Worm (Caenorhabditis elegans) whole organism, L3 larva: ENCODE measurements around the gene hpo-6.

Source experiments
- ZK546.5 ChIP-seq: sonication (generic microtip); optimal IDR thresholded peaks from 2 replicates; lab custom pipeline; 2017; ENCODE audit warnings: missing biosample characterization, missing genetic modification characterization
- aly-2 ChIP-seq: fragments of 150-350 bp; optimal IDR thresholded peaks from 2 replicates; lab custom pipeline; 2014; ENCODE audit warnings: missing biosample characterization, missing genetic modification characterization
- ama-1 ChIP-seq: fragments of 150-350 bp; optimal IDR thresholded peaks from 2 replicates; lab custom pipeline; 2018
- ceh-16 ChIP-seq: sonication (generic microtip); optimal IDR thresholded peaks from 2 replicates; lab custom pipeline; 2017; ENCODE audit warnings: missing biosample characterization, missing genetic modification characterization
- ceh-82 ChIP-seq: fragments of 150-350 bp; optimal IDR thresholded peaks from 2 replicates; lab custom pipeline; 2014; ENCODE audit warnings: missing biosample characterization, missing genetic modification characterization
- ceh-9 ChIP-seq: sonication (generic microtip); optimal IDR thresholded peaks from 2 replicates; lab custom pipeline; 2018; ENCODE audit warnings: missing biosample characterization, missing genetic modification characterization
- daf-12 ChIP-seq: fragments of 150-350 bp; optimal IDR thresholded peaks from 2 replicates; lab custom pipeline; 2014; ENCODE audit warnings: missing biosample characterization, missing genetic modification reagents, missing genetic modification characterization
- egl-5 ChIP-seq: fragments of 150-350 bp; optimal IDR thresholded peaks from 2 replicates; lab custom pipeline; 2017; ENCODE audit warnings: missing biosample characterization, missing genetic modification reagents, missing genetic modification characterization, inconsistent platforms
- elt-1 ChIP-seq: fragments of 150-350 bp; optimal IDR thresholded peaks from 2 replicates; lab custom pipeline; 2014; ENCODE audit warnings: missing biosample characterization, missing genetic modification characterization
- elt-2 ChIP-seq: sonication (generic microtip); optimal IDR thresholded peaks from 2 replicates; lab custom pipeline; 2016; ENCODE audit warnings: missing genetic modification reagents, mild to moderate bottlenecking, missing genetic modification characterization, missing compliant biosample characterization
- elt-3 ChIP-seq, 3 experiments: fragments of 150-350 bp in 1 of 3; sonication (generic microtip) in 2 of 3; optimal IDR thresholded peaks; 2 replicates in 2 of 3; 4 replicates in 1 of 3; lab custom pipeline; 2014 to 2017; ENCODE audit warnings: missing biosample characterization in 3 of 3, missing genetic modification characterization in 3 of 3
- fkh-10 ChIP-seq: sonication (generic microtip); optimal IDR thresholded peaks from 2 replicates; lab custom pipeline; 2017; ENCODE audit warnings: missing biosample characterization, missing genetic modification reagents, missing genetic modification characterization
- fkh-2 ChIP-seq: fragments of 150-350 bp; optimal IDR thresholded peaks from 2 replicates; lab custom pipeline; 2014; ENCODE audit warnings: missing biosample characterization, missing genetic modification reagents, missing genetic modification characterization
- fos-1 ChIP-seq: fragments of 150-350 bp; optimal IDR thresholded peaks from 2 replicates; lab custom pipeline; 2014; ENCODE audit warnings: missing biosample characterization, missing genetic modification characterization
- jun-1 ChIP-seq: fragments of 150-350 bp; optimal IDR thresholded peaks from 2 replicates; lab custom pipeline; 2014; ENCODE audit warnings: missing biosample characterization, missing genetic modification reagents, missing genetic modification characterization
- lin-15B ChIP-seq: fragments of 150-350 bp; optimal IDR thresholded peaks from 2 replicates; lab custom pipeline; 2014; ENCODE audit warnings: missing biosample characterization, missing genetic modification characterization
- lsy-12 ChIP-seq: sonication (generic microtip); optimal IDR thresholded peaks from 2 replicates; lab custom pipeline; 2016; ENCODE audit warnings: mild to moderate bottlenecking, missing genetic modification characterization, missing compliant biosample characterization
- mdl-1 ChIP-seq: fragments of 150-350 bp; optimal IDR thresholded peaks from 2 replicates; lab custom pipeline; 2014; ENCODE audit warnings: missing biosample characterization, missing genetic modification characterization
- nhr-11 ChIP-seq: fragments of 150-350 bp; optimal IDR thresholded peaks from 2 replicates; lab custom pipeline; 2014; ENCODE audit warnings: missing biosample characterization, missing genetic modification characterization
- nhr-12 ChIP-seq: fragments of 150-350 bp; optimal IDR thresholded peaks from 2 replicates; lab custom pipeline; 2014; ENCODE audit warnings: missing biosample characterization, missing genetic modification characterization
- nhr-23 ChIP-seq: fragments of 150-350 bp; optimal IDR thresholded peaks from 2 replicates; lab custom pipeline; 2014; ENCODE audit warnings: missing biosample characterization, missing genetic modification reagents, missing genetic modification characterization
- nhr-28 ChIP-seq: fragments of 150-350 bp; optimal IDR thresholded peaks from 2 replicates; lab custom pipeline; 2014; ENCODE audit warnings: missing biosample characterization, missing genetic modification characterization
- nhr-76 ChIP-seq: fragments of 150-350 bp; sonication (generic microtip); optimal IDR thresholded peaks from 5 replicates; lab custom pipeline; 2014; ENCODE audit warnings: missing biosample characterization, missing genetic modification characterization
- pha-4 ChIP-seq: fragments of 150-350 bp; optimal IDR thresholded peaks from 2 replicates; lab custom pipeline; 2014; ENCODE audit warnings: missing biosample characterization, missing genetic modification reagents, missing genetic modification characterization
- pqm-1 ChIP-seq: fragments of 150-350 bp; optimal IDR thresholded peaks from 2 replicates; lab custom pipeline; 2017; ENCODE audit warnings: missing biosample characterization, missing genetic modification characterization, inconsistent platforms
- sea-2 ChIP-seq: fragments of 150-350 bp; sonication (generic microtip); optimal IDR thresholded peaks from 4 replicates; lab custom pipeline; 2014; ENCODE audit warnings: missing biosample characterization, missing genetic modification reagents, missing genetic modification characterization
- skn-1 ChIP-seq: fragments of 150-350 bp; optimal IDR thresholded peaks from 2 replicates; lab custom pipeline; 2014; ENCODE audit warnings: missing biosample characterization, missing genetic modification characterization
- snpc-4 ChIP-seq: fragments of 150-350 bp; optimal IDR thresholded peaks from 2 replicates; lab custom pipeline; 2014; ENCODE audit warnings: missing biosample characterization, missing genetic modification characterization
- tbx-2 ChIP-seq: sonication (generic microtip); optimal IDR thresholded peaks from 2 replicates; lab custom pipeline; 2016; ENCODE audit warnings: mild to moderate bottlenecking, missing genetic modification characterization, missing compliant biosample characterization
- unc-62 ChIP-seq: fragments of 150-350 bp; sonication (generic microtip); optimal IDR thresholded peaks from 4 replicates; lab custom pipeline; 2014; ENCODE audit warnings: missing biosample characterization, missing genetic modification reagents, missing genetic modification characterization
- zag-1 ChIP-seq: fragments of 150-350 bp; optimal IDR thresholded peaks from 2 replicates; lab custom pipeline; 2014; ENCODE audit warnings: missing biosample characterization, missing genetic modification characterization
- ztf-11 ChIP-seq: fragments of 150-350 bp; optimal IDR thresholded peaks from 2 replicates; lab custom pipeline; 2014; ENCODE audit warnings: missing biosample characterization, missing genetic modification characterization

The hpo-6 gene

ce11 chrIV:1550131-1550530, 11.9 kb upstream of the hpo-6 start, which contains the start of gene C34H4.5:
TSS of gene C34H4.5 (minus strand) at chrIV:1550231.
- TF ChIP-seq ztf-11: no peak
- no peak for TF ChIP-seq fos-1
- no peak for TF ChIP-seq ama-1
- TF ChIP-seq nhr-12 (tag; lab: Kevin White, UChicago): no peak
- no peak for TF ChIP-seq skn-1 (tag; lab: Kevin White, UChicago)
- no peak for TF ChIP-seq ceh-82 (tag; lab: Kevin White, UChicago)
- TF ChIP-seq elt-3 (tag; optimal IDR thresholded peaks at IDR 0.05; lab: Kevin White, UChicago): no peak
- TF ChIP-seq nhr-76 (tag; lab: Kevin White, UChicago): no peak
- no peak for TF ChIP-seq nhr-23 (tag; lab: Kevin White, UChicago)
- TF ChIP-seq aly-2: no peak
- no peak for TF ChIP-seq unc-62 (GFP tag; lab: Kevin White, UChicago)
- TF ChIP-seq fkh-10: no peak
- TF ChIP-seq egl-5: no peak
- no peak for TF ChIP-seq mdl-1 (tag; lab: Kevin White, UChicago)
- TF ChIP-seq ceh-16 (tag; lab: Kevin White, UChicago): no peak
- no peak for TF ChIP-seq zag-1 (tag; lab: Kevin White, UChicago)
- no peak for TF ChIP-seq sea-2 (GFP tag; lab: Kevin White, UChicago)
- no peak for TF ChIP-seq elt-1 (tag; lab: Kevin White, UChicago)
- TF ChIP-seq jun-1 (tag; lab: Kevin White, UChicago): no peak
- TF ChIP-seq, all 47 proteins: peak for 0

ce11 chrIV:1550578-1550977, 11.4 kb upstream of the hpo-6 start, which contains the start of gene tag-244:
TSS of gene tag-244 (plus strand) at chrIV:1550878.
- TF ChIP-seq elt-2 (tag; lab: Kevin White, UChicago): peak; percentile 19
- TF ChIP-seq pha-4: no peak
- TF ChIP-seq ZK546.5 (tag; lab: Kevin White, UChicago): no peak
- TF ChIP-seq fkh-10: no peak
- TF ChIP-seq daf-12: no peak
- TF ChIP-seq nhr-11 (tag; lab: Kevin White, UChicago): no peak

ce11 chrIV:1553195-1553918, 8.6 kb upstream of the hpo-6 start, which contains the start of gene C34H4.2:
TSS of gene C34H4.2 (plus strand) at chrIV:1553752.
- TF ChIP-seq snpc-4 (tag; lab: Kevin White, UChicago) (no peak), pqm-1 (peak; percentile 53), elt-2 (tag; lab: Kevin White, UChicago) (peak; percentile 62)
- TF ChIP-seq, all 47 proteins: peak for 2

- TF ChIP-seq pha-4 (no peak), fkh-2 (tag; lab: Kevin White, UChicago) (no peak), ztf-11 (no peak), elt-1 (tag; lab: Kevin White, UChicago) (no peak), nhr-28 (no peak), ceh-16 (tag; lab: Kevin White, UChicago) (no peak), nhr-23 (tag; lab: Kevin White, UChicago) (no peak), fos-1 (no peak), sea-2 (GFP tag; lab: Kevin White, UChicago) (no peak), pqm-1 (peak; percentile 46), tbx-2 (tag; lab: Kevin White, UChicago) (no peak), elt-2 (tag; lab: Kevin White, UChicago) (peak; percentile 56)
Measured at ce11 chrIV:1555021-1555720, 6.8 kb upstream of the hpo-6 start, which contains the start of gene C34H4.1. TSS of gene C34H4.1 (plus strand) at chrIV:1555579.

- TF ChIP-seq elt-2 (tag; lab: Kevin White, UChicago) (peak; percentile 68), zag-1 (tag; lab: Kevin White, UChicago) (no peak), pha-4 (peak; percentile 39), lin-15B (tag; lab: Kevin White, UChicago) (no peak), lsy-12 (no peak), ceh-9 (no peak), pqm-1 (peak; percentile 28), jun-1 (tag; lab: Kevin White, UChicago) (no peak)
Measured at ce11 chrIV:1559931-1560330, 2.1 kb upstream of the hpo-6 start, which contains the start of gene Y41D4B.17. TSS of gene Y41D4B.17 (plus strand) at chrIV:1560104.
